Worm (Caenorhabditis elegans) whole organism, early embryonic: ENCODE data around the gene frpr-6.

Experiments used
- hmg-4 ChIP-seq: fragments of 200-800 bp; sonication (Bioruptor generic); optimal IDR thresholded peaks from 2 replicates; lab custom pipeline; 2018; ENCODE audit warnings: mild to moderate bottlenecking, missing genetic modification characterization, missing compliant biosample characterization
- hnd-1 ChIP-seq: sonication (generic microtip); optimal IDR thresholded peaks from 2 replicates; lab custom pipeline; 2016; ENCODE audit warnings: missing genetic modification characterization, missing compliant biosample characterization

DNA sequence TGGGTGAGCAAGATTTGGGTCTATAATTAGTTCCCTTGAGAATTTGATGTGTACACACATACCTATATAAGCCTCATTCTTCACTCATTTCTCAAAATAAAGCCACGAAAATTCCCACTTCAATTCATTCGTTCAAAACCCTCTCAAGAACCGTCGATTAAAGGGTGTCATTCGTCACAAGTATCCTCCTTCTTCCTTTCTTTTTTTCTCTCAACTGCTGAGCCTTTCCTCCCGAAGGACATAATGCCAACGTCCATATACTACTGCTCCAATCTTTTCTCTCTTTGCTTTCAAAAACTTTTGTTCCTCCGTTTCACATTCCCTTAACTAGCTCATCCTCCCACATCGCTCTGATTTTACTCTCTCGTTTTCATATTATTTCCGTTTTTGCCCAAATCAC, 8.8 kb downstream of the frpr-6 start, which contains the start of gene T27E4.1:
- TF ChIP-seq hmg-4 (GFP tag; lab: Kevin White, UChicago): no peak
- TF ChIP-seq hnd-1 (tag; lab: Kevin White, UChicago): no peak
